Worm (Caenorhabditis elegans) whole organism, L1 larva: ENCODE results near the gene nlp-24.

ENCODE experiments used
- C16A3.4 ChIP-seq: fragments of 150-350 bp; optimal IDR thresholded peaks from 2 replicates; lab custom pipeline; 2014; ENCODE audit warnings: missing biosample characterization, missing genetic modification characterization
- Y116A8C.19 ChIP-seq: sonication (generic microtip); optimal IDR thresholded peaks from 2 replicates; lab custom pipeline; 2016; ENCODE audit warnings: missing compliant biosample characterization, missing genetic modification characterization, borderline replicate concordance
- aha-1 ChIP-seq: fragments of 150-350 bp; optimal IDR thresholded peaks from 2 replicates; lab custom pipeline; 2014; ENCODE audit warnings: missing biosample characterization, missing genetic modification characterization
- aly-2 ChIP-seq: fragments of 150-350 bp; optimal IDR thresholded peaks from 2 replicates; lab custom pipeline; 2014; ENCODE audit warnings: missing biosample characterization, missing genetic modification characterization
- ama-1 ChIP-seq: fragments of 150-350 bp; optimal IDR thresholded peaks from 2 replicates; lab custom pipeline; 2014
- ceh-8 ChIP-seq: fragments of 200-800 bp; sonication (Bioruptor generic); optimal IDR thresholded peaks from 2 replicates; lab custom pipeline; 2018; ENCODE audit warnings: mild to moderate bottlenecking, missing genetic modification characterization, moderate library complexity, missing compliant biosample characterization
- ceh-82 ChIP-seq, 3 experiments: fragments of 150-350 bp in 1 of 3; sonication (generic microtip) in 2 of 3; optimal IDR thresholded peaks; 2 replicates each; lab custom pipeline; 2014 to 2017; ENCODE audit warnings: missing biosample characterization in 3 of 3, missing genetic modification characterization in 3 of 3
- dpl-1 ChIP-seq, 3 experiments: fragments of 150-350 bp in 2 of 3; sonication (generic microtip) in 1 of 3; optimal IDR thresholded peaks; 2 replicates each; lab custom pipeline; 2014 to 2017; ENCODE audit warnings: missing biosample characterization in 3 of 3, missing genetic modification characterization in 3 of 3, missing genetic modification reagents in 3 of 3
- dsc-1 ChIP-seq: sonication (generic microtip); optimal IDR thresholded peaks from 2 replicates; lab custom pipeline; 2016; ENCODE audit warnings: mild to moderate bottlenecking, missing genetic modification characterization, missing compliant biosample characterization
- efl-1 ChIP-seq, 4 experiments: fragments of 150-350 bp; optimal IDR thresholded peaks in 3 of 4; peaks in 1 of 4; 1 replicate in 1 of 4; 2 replicates in 3 of 4; lab custom pipeline; 2014; ENCODE audit warnings: missing biosample characterization in 2 of 4, missing genetic modification characterization in 2 of 4, missing genetic modification reagents in 2 of 4
- egl-13 ChIP-seq: sonication (generic microtip); optimal IDR thresholded peaks from 2 replicates; lab custom pipeline; 2016; ENCODE audit warnings: missing genotype, missing genetic modification reagents, missing genetic modification characterization, missing compliant biosample characterization
- elt-2 ChIP-seq: sonication (generic microtip); optimal IDR thresholded peaks from 2 replicates; lab custom pipeline; 2016; ENCODE audit warnings: missing genetic modification characterization, mild to moderate bottlenecking, inconsistent platforms, missing compliant biosample characterization, missing genetic modification reagents
- elt-3 ChIP-seq, 6 experiments: fragments of 150-350 bp in 1 of 6; sonication (generic microtip); optimal IDR thresholded peaks; 2 replicates each; lab custom pipeline; 2017 to 2018; ENCODE audit warnings: missing biosample characterization in 6 of 6, missing genetic modification characterization in 6 of 6, inconsistent platforms in 1 of 6
- fkh-8 ChIP-seq: sonication (generic microtip); optimal IDR thresholded peaks from 2 replicates; lab custom pipeline; 2016; ENCODE audit warnings: mild to moderate bottlenecking, missing genetic modification characterization, missing compliant biosample characterization
- hlh-17 ChIP-seq: fragments of 200-800 bp; sonication (Bioruptor generic); optimal IDR thresholded peaks from 2 replicates; lab custom pipeline; 2018; ENCODE audit warnings: missing genetic modification characterization, mild to moderate bottlenecking, missing compliant biosample characterization, moderate library complexity, borderline replicate concordance
- hpl-2 ChIP-seq: fragments of 150-350 bp; optimal IDR thresholded peaks from 2 replicates; lab custom pipeline; 2014; ENCODE audit warnings: missing biosample characterization, missing genetic modification reagents, missing genetic modification characterization
- irx-1 ChIP-seq: sonication (generic microtip); optimal IDR thresholded peaks from 2 replicates; lab custom pipeline; 2016; ENCODE audit warnings: missing genetic modification characterization, missing compliant biosample characterization
- jun-1 ChIP-seq: fragments of 150-350 bp; optimal IDR thresholded peaks from 2 replicates; lab custom pipeline; 2014; ENCODE audit warnings: missing biosample characterization, missing genetic modification reagents, missing genetic modification characterization
- lin-14 ChIP-seq: fragments of 200-800 bp; sonication (Bioruptor generic); optimal IDR thresholded peaks from 2 replicates; lab custom pipeline; 2018; ENCODE audit warnings: mild to moderate bottlenecking, missing genetic modification characterization, moderate library complexity, missing compliant biosample characterization
- lin-15B ChIP-seq: fragments of 150-350 bp; sonication (generic microtip); optimal IDR thresholded peaks from 3 replicates; lab custom pipeline; 2014; ENCODE audit warnings: missing biosample characterization, missing genetic modification characterization
- lin-35 ChIP-seq, 2 experiments: fragments of 150-350 bp; optimal IDR thresholded peaks; 2 replicates each; lab custom pipeline; 2014; ENCODE audit warnings: missing biosample characterization in 2 of 2, missing genetic modification characterization in 2 of 2, missing genetic modification reagents in 2 of 2
- lsy-2 ChIP-seq, 2 experiments: fragments of 150-350 bp; optimal IDR thresholded peaks; 2 replicates each; lab custom pipeline; 2014; ENCODE audit warnings: missing biosample characterization in 2 of 2, missing genetic modification characterization in 2 of 2
- mep-1 ChIP-seq: fragments of 150-350 bp; optimal IDR thresholded peaks from 2 replicates; lab custom pipeline; 2014; ENCODE audit warnings: missing biosample characterization, missing genetic modification characterization
- nhr-11 ChIP-seq: fragments of 150-350 bp; optimal IDR thresholded peaks from 2 replicates; lab custom pipeline; 2014; ENCODE audit warnings: missing biosample characterization, missing genetic modification characterization
- nhr-12 ChIP-seq: sonication (generic microtip); optimal IDR thresholded peaks from 2 replicates; lab custom pipeline; 2017; ENCODE audit warnings: missing biosample characterization, missing genetic modification characterization
- nhr-20 ChIP-seq: sonication (generic microtip); optimal IDR thresholded peaks from 2 replicates; lab custom pipeline; 2016; ENCODE audit warnings: mild to moderate bottlenecking, missing genetic modification characterization, missing compliant biosample characterization
- nhr-28 ChIP-seq: fragments of 150-350 bp; optimal IDR thresholded peaks from 2 replicates; lab custom pipeline; 2014; ENCODE audit warnings: missing biosample characterization, missing genetic modification characterization
- nhr-77 ChIP-seq: fragments of 150-350 bp; optimal IDR thresholded peaks from 2 replicates; lab custom pipeline; 2014; ENCODE audit warnings: missing biosample characterization, missing genetic modification characterization
- nhr-84 ChIP-seq: sonication (generic microtip); optimal IDR thresholded peaks from 2 replicates; lab custom pipeline; 2017; ENCODE audit warnings: missing biosample characterization, missing genetic modification characterization
- nhr-85 ChIP-seq: sonication (generic microtip); peaks from one replicate; lab custom pipeline; 2016; ENCODE audit warnings: missing genetic modification characterization, inconsistent platforms, missing compliant biosample characterization
- nhr-90 ChIP-seq: sonication (generic microtip); optimal IDR thresholded peaks from 2 replicates; lab custom pipeline; 2016; ENCODE audit warnings: mild to moderate bottlenecking, missing genetic modification characterization, missing compliant biosample characterization; ENCODE audit not compliant: poor library complexity
- pqm-1 ChIP-seq: sonication (generic microtip); optimal IDR thresholded peaks from 3 replicates; lab custom pipeline; 2017; ENCODE audit warnings: missing biosample characterization, missing genetic modification characterization
- rnt-1 ChIP-seq: sonication (generic microtip); optimal IDR thresholded peaks from 2 replicates; lab custom pipeline; 2016; ENCODE audit warnings: mild to moderate bottlenecking, missing genetic modification characterization, moderate library complexity, missing compliant biosample characterization
- skn-1 ChIP-seq: fragments of 150-350 bp; optimal IDR thresholded peaks from 2 replicates; lab custom pipeline; 2014; ENCODE audit warnings: missing biosample characterization, missing genetic modification characterization
- snpc-4 ChIP-seq: fragments of 150-350 bp; optimal IDR thresholded peaks from 2 replicates; lab custom pipeline; 2014; ENCODE audit warnings: missing biosample characterization, missing genetic modification characterization
- snu-23 ChIP-seq: sonication (generic microtip); optimal IDR thresholded peaks from 2 replicates; lab custom pipeline; 2016; ENCODE audit warnings: missing genetic modification characterization, missing compliant biosample characterization
- sox-4 ChIP-seq: sonication (generic microtip); optimal IDR thresholded peaks from 2 replicates; lab custom pipeline; 2016; ENCODE audit warnings: missing genetic modification characterization, missing compliant biosample characterization
- swsn-7 ChIP-seq: sonication (generic microtip); optimal IDR thresholded peaks from 2 replicates; lab custom pipeline; 2016; ENCODE audit warnings: missing genetic modification characterization, missing compliant biosample characterization
- tbx-2 ChIP-seq: sonication (generic microtip); optimal IDR thresholded peaks from 2 replicates; lab custom pipeline; 2016; ENCODE audit warnings: missing genetic modification characterization, missing compliant biosample characterization
- tlp-1 ChIP-seq: fragments of 150-350 bp; optimal IDR thresholded peaks from 2 replicates; lab custom pipeline; 2014; ENCODE audit warnings: missing biosample characterization, missing genetic modification characterization
- unc-130 ChIP-seq: fragments of 150-350 bp; optimal IDR thresholded peaks from 2 replicates; lab custom pipeline; 2017; ENCODE audit warnings: missing biosample characterization, missing genetic modification characterization, inconsistent platforms
- unc-30 ChIP-seq: sonication (generic microtip); optimal IDR thresholded peaks from 2 replicates; lab custom pipeline; 2017; ENCODE audit warnings: missing biosample characterization, missing genetic modification characterization
- unc-86 ChIP-seq: sonication (generic microtip); optimal IDR thresholded peaks from 2 replicates; lab custom pipeline; 2016; ENCODE audit warnings: missing genetic modification characterization, missing compliant biosample characterization
- zip-4 ChIP-seq: fragments of 200-800 bp; sonication (Bioruptor generic); optimal IDR thresholded peaks from 2 replicates; lab custom pipeline; 2018; ENCODE audit warnings: mild to moderate bottlenecking, missing genetic modification characterization, moderate library complexity, missing compliant biosample characterization
- ztf-11 ChIP-seq, 2 experiments: sonication (generic microtip); optimal IDR thresholded peaks; 2 replicates each; lab custom pipeline; 2016 to 2017; ENCODE audit warnings: missing genetic modification characterization in 2 of 2, missing biosample characterization in 1 of 2, missing compliant biosample characterization in 1 of 2

The nlp-24 gene

ce11 chrV:11605227-11605626 is 10.9 kb upstream of the nlp-24 start:
- TF ChIP-seq nhr-77 = peak; percentile 32
- TF ChIP-seq ceh-82 (tag; optimal IDR thresholded peaks at IDR 0.05; lab: Kevin White, UChicago) = peak in 1 of 3 experiments; percentile 10
- TF ChIP-seq Y116A8C.19 = no peak

ce11 chrV:11606424-11606823 is 9.8 kb upstream of the nlp-24 start, which contains the start of gene idpp-16:
TSS of gene idpp-16 (minus strand) at chrV:11606524.
- TF ChIP-seq tlp-1 (tag; lab: Kevin White, UChicago) = no peak
- TF ChIP-seq rnt-1 (tag; lab: Kevin White, UChicago) = no peak
- no peak for TF ChIP-seq ceh-8 (GFP tag; lab: Kevin White, UChicago)
- TF ChIP-seq nhr-84 (tag; lab: Kevin White, UChicago) = no peak
- no peak for TF ChIP-seq hpl-2 (GFP tag; lab: Kevin White, UChicago)
- no peak for TF ChIP-seq C16A3.4 (tag; lab: Kevin White, UChicago)
- no peak for TF ChIP-seq nhr-28 (tag; lab: Kevin White, UChicago)
- no peak for TF ChIP-seq lin-15B (tag; lab: Kevin White, UChicago)
- TF ChIP-seq, all 84 proteins: peak for 0

- no peak for TF ChIP-seq dpl-1 (GFP tag; optimal IDR thresholded peaks at IDR 0.05; lab: Kevin White, UChicago)
- no peak for TF ChIP-seq irx-1
- TF ChIP-seq ceh-8 (GFP tag; lab: Kevin White, UChicago) = no peak
- no peak for TF ChIP-seq mep-1 (tag; lab: Kevin White, UChicago)
- TF ChIP-seq nhr-20 = no peak
- no peak for TF ChIP-seq dsc-1 (tag; lab: Kevin White, UChicago)
- TF ChIP-seq swsn-7 = no peak
- TF ChIP-seq aha-1 (tag; lab: Kevin White, UChicago) = no peak
- no peak for TF ChIP-seq unc-30 (tag; lab: Kevin White, UChicago)
- no peak for TF ChIP-seq ama-1
Observed at ce11 chrV:11610049-11610448, 6.1 kb upstream of the nlp-24 start, which contains the start of gene piit-1. TSS of gene piit-1 (minus strand) at chrV:11610149.

- no peak for TF ChIP-seq aly-2 (tag; lab: Kevin White, UChicago)
- TF ChIP-seq ztf-11 (tag; optimal IDR thresholded peaks at IDR 0.05; lab: Kevin White, UChicago) = peak in 1 of 2 experiments; percentile 61
- TF ChIP-seq mep-1 (tag; lab: Kevin White, UChicago) = peak; percentile 72
- TF ChIP-seq unc-86 = peak; percentile 72
- TF ChIP-seq Y116A8C.19 = no peak
- TF ChIP-seq swsn-7 = peak; percentile 82
- TF ChIP-seq pqm-1 (tag; lab: Kevin White, UChicago) = no peak
- peak; percentile 91 for TF ChIP-seq rnt-1 (tag; lab: Kevin White, UChicago)
- peak; percentile 2 for TF ChIP-seq nhr-11 (tag; lab: Kevin White, UChicago)
- TF ChIP-seq C16A3.4 (tag; lab: Kevin White, UChicago) = peak; percentile 77
- no peak for TF ChIP-seq ama-1
- peak; percentile 86 to 95 for TF ChIP-seq lin-35 (GFP tag; optimal IDR thresholded peaks at IDR 0.05; lab: Kevin White, UChicago)
- TF ChIP-seq unc-130 (tag; lab: Kevin White, UChicago) = peak; percentile 83
- peak; percentile 89 for TF ChIP-seq nhr-85
- peak; percentile 34 for TF ChIP-seq hpl-2 (GFP tag; lab: Kevin White, UChicago)
- no peak for TF ChIP-seq hlh-17 (GFP tag; lab: Kevin White, UChicago)
- peak; percentile 49 for TF ChIP-seq egl-13 (tag; lab: Kevin White, UChicago)
- peak; percentile 79 for TF ChIP-seq dsc-1 (tag; lab: Kevin White, UChicago)
- TF ChIP-seq lin-15B (tag; lab: Kevin White, UChicago) = peak; percentile 68
- peak; percentile 86 for TF ChIP-seq snpc-4 (tag; lab: Kevin White, UChicago)
- TF ChIP-seq nhr-90 (tag; lab: Kevin White, UChicago) = peak; percentile 86
- TF ChIP-seq fkh-8 = peak; percentile 13
- no peak for TF ChIP-seq nhr-12 (tag; lab: Kevin White, UChicago)
- peak; percentile 74 for TF ChIP-seq skn-1 (tag; lab: Kevin White, UChicago)
- peak; percentile 7 for TF ChIP-seq sox-4 (tag; lab: Kevin White, UChicago)
- peak; percentile 78 for TF ChIP-seq tbx-2 (tag; lab: Kevin White, UChicago)
- peak; percentile 73 for TF ChIP-seq lin-14
- peak; percentile 66 for TF ChIP-seq ceh-8 (GFP tag; lab: Kevin White, UChicago)
- TF ChIP-seq elt-3 (tag; optimal IDR thresholded peaks at IDR 0.05; lab: Kevin White, UChicago) = peak in 2 of 6 experiments; percentile 35 to 83
- peak; percentile 51 to 93 for TF ChIP-seq efl-1 (optimal IDR thresholded peaks at IDR 0.05; lab: Kevin White, UChicago)
- TF ChIP-seq efl-1 (GFP tag; optimal IDR thresholded peaks at IDR 0.05 in 1 of 2; lab: Kevin White, UChicago) = peak; percentile 89 to 99
- TF ChIP-seq elt-2 (tag; lab: Kevin White, UChicago) = peak; percentile 64
- TF ChIP-seq snu-23 = peak; percentile 86
- TF ChIP-seq dpl-1 (GFP tag; optimal IDR thresholded peaks at IDR 0.05; lab: Kevin White, UChicago) = peak; percentile 85 to 92 (median 90)
- TF ChIP-seq zip-4 (GFP tag; lab: Kevin White, UChicago) = peak; percentile 41
- peak; percentile 21 for TF ChIP-seq jun-1 (tag; lab: Kevin White, UChicago)
- TF ChIP-seq lsy-2 (tag; optimal IDR thresholded peaks at IDR 0.05; lab: Kevin White, UChicago) = peak; percentile 75 to 76
Observed at ce11 chrV:11610481-11610880, 5.7 kb upstream of the nlp-24 start, which contains the start of gene sas-5. TSS of gene sas-5 (plus strand) at chrV:11610737.
